Fruit fly (Drosophila melanogaster) whole organism, embryonic: ENCODE measurements around the gene CG14015.

Experiments used
- Atf3 ChIP-seq: fragments of 200-800 bp; sonication (Bioruptor generic); optimal IDR thresholded peaks from 3 replicates; lab custom pipeline; 2016; ENCODE audit warnings: missing biosample characterization, missing genetic modification characterization
- CG10366 ChIP-seq: fragments of 200-800 bp; sonication (Bioruptor generic); IDR thresholded peaks from 2 replicates; pipeline ENCODE4 v1.3.6; 2022; ENCODE audit warnings: missing biosample characterization, missing genetic modification characterization
- CG12391 ChIP-seq: fragments of 200-800 bp; sonication (Bioruptor generic); optimal IDR thresholded peaks from 3 replicates; lab custom pipeline; 2018; ENCODE audit warnings: missing biosample characterization, mild to moderate bottlenecking, missing genetic modification characterization, moderate library complexity
- CG12769 ChIP-seq: fragments of 200-800 bp; sonication (Bioruptor generic); optimal IDR thresholded peaks from 2 replicates; lab custom pipeline; 2019; ENCODE audit warnings: missing biosample characterization, mild to moderate bottlenecking, missing genetic modification characterization, moderate library complexity
- CG15696 ChIP-seq: fragments of 200-800 bp; sonication (Bioruptor generic); optimal IDR thresholded peaks from 2 replicates; lab custom pipeline; 2019; ENCODE audit warnings: missing biosample characterization, mild to moderate bottlenecking, missing genetic modification characterization, moderate library complexity
- CG17328 ChIP-seq: fragments of 200-800 bp; sonication (Bioruptor generic); IDR thresholded peaks from 2 replicates; pipeline ENCODE4 v1.3.6; 2022; ENCODE audit warnings: missing biosample characterization, missing genetic modification characterization
- CG17385 ChIP-seq: fragments of 200-800 bp; sonication (Bioruptor generic); optimal IDR thresholded peaks from 3 replicates; lab custom pipeline; 2018; ENCODE audit warnings: missing biosample characterization, mild to moderate bottlenecking, missing genetic modification characterization
- CG2202 ChIP-seq: fragments of 200-800 bp; sonication (Bioruptor generic); optimal IDR thresholded peaks from 2 replicates; lab custom pipeline; 2018; ENCODE audit warnings: missing biosample characterization, mild to moderate bottlenecking, missing genetic modification characterization
- CG2875 ChIP-seq: fragments of 200-800 bp; sonication (Bioruptor generic); optimal IDR thresholded peaks from 2 replicates; lab custom pipeline; 2017; ENCODE audit warnings: missing biosample characterization, mild to moderate bottlenecking, missing genetic modification characterization, missing genetic modification reagents
- CG31365 ChIP-seq: fragments of 200-800 bp; sonication (Bioruptor generic); optimal IDR thresholded peaks from 2 replicates; lab custom pipeline; 2018; ENCODE audit warnings: missing biosample characterization, mild to moderate bottlenecking, missing genetic modification characterization
- CG31388 ChIP-seq: fragments of 200-800 bp; sonication (Bioruptor generic); optimal IDR thresholded peaks from 2 replicates; lab custom pipeline; 2016; ENCODE audit warnings: missing biosample characterization, missing genetic modification characterization
- CG32532 ChIP-seq: fragments of 200-800 bp; sonication (Bioruptor generic); IDR thresholded peaks from 2 replicates; pipeline ENCODE4 v1.3.6; 2022; ENCODE audit warnings: missing biosample characterization, missing genetic modification characterization
- CG34224 ChIP-seq: fragments of 200-800 bp; sonication (Bioruptor generic); IDR thresholded peaks from 3 replicates; pipeline ENCODE4 v1.3.6; 2022; ENCODE audit warnings: missing biosample characterization, missing genetic modification characterization; ENCODE audit not compliant: partially characterized antibody
- CG34422 ChIP-seq: fragments of 200-800 bp; sonication (Bioruptor generic); IDR thresholded peaks from 3 replicates; pipeline ENCODE4 v1.3.6; 2022; ENCODE audit warnings: missing biosample characterization, missing genetic modification characterization
- CG3995 ChIP-seq: fragments of 200-800 bp; sonication (Bioruptor generic); optimal IDR thresholded peaks from 3 replicates; lab custom pipeline; 2016; ENCODE audit warnings: missing biosample characterization, missing genetic modification characterization
- CG6813 ChIP-seq: fragments of 200-800 bp; sonication (Bioruptor generic); optimal IDR thresholded peaks from 2 replicates; lab custom pipeline; 2017; ENCODE audit warnings: missing biosample characterization, missing genetic modification characterization, mild to moderate bottlenecking, moderate library complexity, missing genetic modification reagents
- CkIIα-i1 ChIP-seq: fragments of 200-800 bp; sonication (Bioruptor generic); IDR thresholded peaks from 2 replicates; pipeline ENCODE4 v1.3.6; 2022; ENCODE audit warnings: missing biosample characterization, missing genetic modification characterization
- Dref ChIP-seq: fragments of 200-800 bp; sonication (Bioruptor generic); IDR thresholded peaks from 2 replicates; pipeline ENCODE4 v1.3.6; 2022; ENCODE audit warnings: missing biosample characterization, missing genetic modification characterization
- Fer3 ChIP-seq: fragments of 200-800 bp; sonication (Bioruptor generic); optimal IDR thresholded peaks from 2 replicates; lab custom pipeline; 2018; ENCODE audit warnings: missing biosample characterization, mild to moderate bottlenecking, missing genetic modification characterization, moderate library complexity
- HLH4C ChIP-seq: fragments of 200-800 bp; sonication (Bioruptor generic); IDR thresholded peaks from 3 replicates; pipeline ENCODE4 v1.3.6; 2022; ENCODE audit warnings: missing biosample characterization, missing genetic modification characterization; ENCODE audit not compliant: partially characterized antibody
- Hr39 ChIP-seq: fragments of >200 bp; optimal IDR thresholded peaks from 2 replicates; lab custom pipeline; 2017
- NK7.1 ChIP-seq: fragments of 200-800 bp; sonication (Bioruptor generic); optimal IDR thresholded peaks from 3 replicates; lab custom pipeline; 2016; ENCODE audit warnings: missing biosample characterization, missing genetic modification characterization
- Nf-YB ChIP-seq: fragments of 200-800 bp; sonication (Bioruptor generic); optimal IDR thresholded peaks from 3 replicates; lab custom pipeline; 2019; ENCODE audit warnings: missing biosample characterization, mild to moderate bottlenecking, missing genetic modification characterization, moderate library complexity
- Nf-YC ChIP-seq: fragments of 200-800 bp; optimal IDR thresholded peaks from 3 replicates; lab custom pipeline; 2019; ENCODE audit warnings: missing biosample characterization, mild to moderate bottlenecking, missing genetic modification characterization, moderate library complexity
- Scr ChIP-seq: fragments of 200-800 bp; sonication (Bioruptor generic); IDR thresholded peaks from 2 replicates; pipeline ENCODE4 v1.3.6; 2022; ENCODE audit warnings: missing biosample characterization, missing genetic modification characterization; ENCODE audit not compliant: partially characterized antibody
- Sry-δ ChIP-seq: fragments of 200-800 bp; sonication (Bioruptor generic); optimal IDR thresholded peaks from 2 replicates; lab custom pipeline; 2016; ENCODE audit warnings: missing biosample characterization, missing genetic modification characterization
- Taf1 ChIP-seq: fragments of 200-800 bp; sonication (Bioruptor generic); IDR thresholded peaks from 2 replicates; pipeline ENCODE4 v1.3.6; 2022; ENCODE audit warnings: missing biosample characterization, missing genetic modification characterization
- az2 ChIP-seq: fragments of 200-800 bp; sonication (Bioruptor generic); optimal IDR thresholded peaks from 3 replicates; lab custom pipeline; 2016; ENCODE audit warnings: missing biosample characterization, missing genetic modification characterization
- crc ChIP-seq: fragments of 200-800 bp; sonication (Bioruptor generic); optimal IDR thresholded peaks from 2 replicates; lab custom pipeline; 2016; ENCODE audit warnings: missing biosample characterization, missing genetic modification characterization
- crp ChIP-seq, 2 experiments: fragments of 200-800 bp; sonication (Bioruptor generic); optimal IDR thresholded peaks; 2 replicates in 1 of 2; 3 replicates in 1 of 2; lab custom pipeline; 2017; ENCODE audit warnings: missing biosample characterization in 2 of 2, missing genetic modification characterization in 2 of 2, mild to moderate bottlenecking in 1 of 2, moderate library complexity in 1 of 2
- dan ChIP-seq: fragments of 200-800 bp; sonication (Bioruptor generic); IDR thresholded peaks from 2 replicates; pipeline ENCODE4 v1.3.6; 2022; ENCODE audit warnings: missing biosample characterization, missing genetic modification characterization
- danr ChIP-seq: fragments of 200-800 bp; sonication (Bioruptor generic); IDR thresholded peaks from 2 replicates; pipeline ENCODE4 v1.3.6; 2022; ENCODE audit warnings: missing biosample characterization, missing genetic modification characterization
- fd64A ChIP-seq: fragments of 200-800 bp; sonication (Bioruptor generic); optimal IDR thresholded peaks from 3 replicates; lab custom pipeline; 2018; ENCODE audit warnings: missing biosample characterization, mild to moderate bottlenecking, missing genetic modification characterization
- mirr ChIP-seq: fragments of 200-800 bp; sonication (Bioruptor generic); optimal IDR thresholded peaks from 3 replicates; lab custom pipeline; 2018; ENCODE audit warnings: missing biosample characterization, mild to moderate bottlenecking, missing genetic modification characterization
- otp ChIP-seq: fragments of 200-800 bp; sonication (Bioruptor generic); IDR thresholded peaks from 3 replicates; pipeline ENCODE4, ENCODE4 v1.3.6; 2022; ENCODE audit warnings: missing biosample characterization, missing genetic modification characterization
- pfk ChIP-seq: fragments of 200-800 bp; sonication (Bioruptor generic); optimal IDR thresholded peaks from 2 replicates; lab custom pipeline; 2018; ENCODE audit warnings: missing biosample characterization, mild to moderate bottlenecking, missing genetic modification characterization, moderate library complexity
- pnt ChIP-seq: fragments of 200-800 bp; sonication (Bioruptor generic); optimal IDR thresholded peaks from 3 replicates; lab custom pipeline; 2016; ENCODE audit warnings: missing biosample characterization, missing genetic modification characterization
- repo ChIP-seq: fragments of 200-800 bp; sonication (Bioruptor generic); optimal IDR thresholded peaks from 2 replicates; lab custom pipeline; 2016; ENCODE audit warnings: missing biosample characterization, missing genetic modification characterization
- sc ChIP-seq, 3 experiments: fragments of >200 bp in 2 of 3; fragments of 200-800 bp in 1 of 3; sonication (Bioruptor generic) in 1 of 3; optimal IDR thresholded peaks; 2 replicates in 2 of 3; 3 replicates in 1 of 3; lab custom pipeline; 2017; ENCODE audit warnings: mild to moderate bottlenecking in 1 of 3, missing biosample characterization in 1 of 3, missing genetic modification characterization in 1 of 3, missing genetic modification reagents in 1 of 3
- sens-2 ChIP-seq: fragments of 200-800 bp; sonication (Bioruptor generic); IDR thresholded peaks from 2 replicates; pipeline ENCODE4 v1.3.6; 2022; ENCODE audit warnings: missing biosample characterization, missing genetic modification characterization
- sr ChIP-seq: fragments of 200-800 bp; sonication (Bioruptor generic); IDR thresholded peaks from 3 replicates; pipeline ENCODE4 v1.3.6; 2022; ENCODE audit warnings: missing biosample characterization, missing genetic modification characterization
- tll ChIP-seq, 2 experiments: fragments of 200-800 bp in 1 of 2; fragments of >200 bp in 1 of 2; sonication (Bioruptor generic) in 1 of 2; optimal IDR thresholded peaks; 2 replicates each; lab custom pipeline; 2017 to 2019; ENCODE audit warnings: missing biosample characterization in 2 of 2, missing genetic modification characterization in 2 of 2, mild to moderate bottlenecking in 1 of 2, moderate library complexity in 1 of 2
- toy ChIP-seq: fragments of 200-800 bp; sonication (Bioruptor generic); IDR thresholded peaks from 2 replicates; pipeline ENCODE4 v1.3.6; 2022; ENCODE audit warnings: missing biosample characterization, missing genetic modification characterization
- unc-4 ChIP-seq: fragments of 200-800 bp; sonication (Bioruptor generic); IDR thresholded peaks from 2 replicates; pipeline ENCODE4 v1.3.6; 2022; ENCODE audit warnings: missing biosample characterization, missing genetic modification characterization; ENCODE audit not compliant: partially characterized antibody

Gene CG14015

DNA sequence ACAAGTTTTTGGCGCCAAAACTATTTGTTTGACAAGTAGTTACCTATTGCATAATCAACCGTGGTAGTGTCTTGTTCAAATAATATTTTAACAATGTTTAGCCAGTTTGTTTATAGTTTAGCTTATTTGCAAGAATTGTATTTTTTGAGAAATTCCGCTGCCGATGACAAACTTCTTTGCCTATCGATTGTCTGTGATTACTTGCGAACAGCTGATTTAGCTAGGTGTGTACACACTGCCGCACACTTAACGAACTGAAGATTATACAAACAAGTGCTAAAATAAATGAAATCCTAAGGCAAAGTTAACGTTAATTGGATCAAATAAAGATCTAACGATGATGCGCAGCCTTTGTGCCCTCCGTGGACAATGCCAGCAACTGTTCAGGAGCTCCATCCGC, 12.3 kb downstream of the CG14015 start, which contains the start of gene Cox11 (continued):
- TF ChIP-seq crp (GFP tag; optimal IDR thresholded peaks at IDR 0.05; lab: Kevin White, UChicago) (peak in 1 of 2 experiments; percentile 88), danr (GFP tag; lab: Robert Waterston, UW) (no peak), tll (GFP tag; optimal IDR thresholded peaks at IDR 0.05; lab: Kevin White, UChicago) (no peak), CG2202 (tag; lab: Kevin White, UChicago) (no peak), Nf-YB (GFP tag; lab: Kevin White, UChicago) (no peak), CG2875 (GFP tag; lab: Kevin White, UChicago) (no peak), sc (optimal IDR thresholded peaks at IDR 0.05; lab: Kevin White, UChicago) (no peak), sc (GFP tag; optimal IDR thresholded peaks at IDR 0.05; lab: Kevin White, UChicago) (no peak), Nf-YC (tag; lab: Kevin White, UChicago) (no peak), NK7.1 (GFP tag; lab: Kevin White, UChicago) (no peak), CG15696 (tag; lab: Kevin White, UChicago) (no peak), sens-2 (no peak), CG34422 (no peak), CG10366 (no peak), CG12769 (tag; lab: Kevin White, UChicago) (no peak), toy (GFP tag; lab: Robert Waterston, UW) (no peak), Dref (GFP tag; lab: Robert Waterston, UW) (peak; percentile 79), Taf1 (GFP tag; lab: Robert Waterston, UW) (no peak), dan (GFP tag; lab: Robert Waterston, UW) (no peak), Atf3 (GFP tag; lab: Kevin White, UChicago) (no peak), CG34224 (GFP tag; lab: Robert Waterston, UW) (peak; percentile 61; the same call in 1 of the 3 replicates), Hr39 (lab: Kevin White, UChicago) (no peak), pnt (no peak), CG32532 (GFP tag; lab: Robert Waterston, UW) (no peak), mirr (GFP tag; lab: Kevin White, UChicago) (no peak), CG12391 (tag; lab: Kevin White, UChicago) (no peak), Scr (GFP tag; lab: Robert Waterston, UW) (peak; percentile 59), CG31388 (GFP tag; lab: Kevin White, UChicago) (no peak), unc-4 (GFP tag; lab: Robert Waterston, UW) (peak; percentile 46; the same call in 1 of the 2 replicates), crc (GFP tag; lab: Kevin White, UChicago) (no peak), otp (GFP tag; lab: Robert Waterston, UW) (no peak), Fer3 (tag; lab: Kevin White, UChicago) (no peak), CG6813 (GFP tag; lab: Kevin White, UChicago) (no peak), pfk (GFP tag; lab: Kevin White, UChicago) (no peak), CkIIα-i1 (no peak), CG17328 (GFP tag; lab: Robert Waterston, UW) (no peak), az2 (GFP tag; lab: Kevin White, UChicago) (no peak), Sry-δ (GFP tag; lab: Kevin White, UChicago) (peak; percentile 10), fd64A (GFP tag; lab: Kevin White, UChicago) (no peak), CG3995 (GFP tag; lab: Kevin White, UChicago) (no peak), CG31365 (no peak), CG17385 (GFP tag; lab: Kevin White, UChicago) (no peak), sr (no peak), HLH4C (GFP tag; lab: Robert Waterston, UW) (peak; percentile 77), repo (GFP tag; lab: Kevin White, UChicago) (no peak)
